Worm (Caenorhabditis elegans) whole organism, late embryonic: ENCODE measurements around the gene ref-1.

ENCODE experiments used
- ama-1 ChIP-seq: fragments of 150-350 bp; optimal IDR thresholded peaks from 2 replicates; lab custom pipeline; 2014
- che-1 ChIP-seq: sonication (generic microtip); optimal IDR thresholded peaks from 2 replicates; lab custom pipeline; 2016; ENCODE audit warnings: mild to moderate bottlenecking, missing genetic modification characterization, missing compliant biosample characterization

ce11 chrII:10220631-10221030 is 2.4 kb downstream of the ref-1 start:
- TF ChIP-seq che-1 (tag; lab: Kevin White, UChicago) = no peak
- no peak for TF ChIP-seq ama-1
